Worm (Caenorhabditis elegans): ENCODE results near the gene metl-1.

DNA sequence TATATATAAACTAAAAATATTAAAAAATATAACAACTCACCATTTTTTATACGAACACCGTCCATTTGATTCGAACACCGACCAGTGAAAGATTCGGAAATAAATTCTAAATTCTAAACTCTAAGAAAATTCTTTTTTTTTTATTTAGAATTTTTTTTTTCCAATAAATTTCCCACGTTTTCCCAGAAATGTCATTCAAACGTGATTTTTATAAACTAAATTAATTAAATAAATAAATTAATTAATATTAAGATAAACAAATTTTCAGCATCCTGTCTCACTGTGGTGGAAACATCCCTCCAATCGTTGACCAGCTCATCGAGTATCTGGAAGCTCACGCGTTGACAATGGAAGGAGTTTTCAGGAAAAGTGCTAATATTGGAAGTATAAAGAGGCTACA lies 5.8 kb downstream of the metl-1 start, which contains the start of gene klp-17:
- no peak for TF ChIP-seq ref-2 (tag; optimal IDR thresholded peaks at IDR 0.05)
- TF ChIP-seq npax-4 (tag; optimal IDR thresholded peaks at IDR 0.05) = no peak
- TF ChIP-seq elt-2 (tag; optimal IDR thresholded peaks at IDR 0.05) = no peak
- no peak for TF ChIP-seq ceh-31 (tag; optimal IDR thresholded peaks at IDR 0.05)
- no peak for TF ChIP-seq ama-1 (optimal IDR thresholded peaks at IDR 0.05)
- TF ChIP-seq rnt-1 (tag; optimal IDR thresholded peaks at IDR 0.05) = no peak
- no peak for TF ChIP-seq hlh-15 (tag; optimal IDR thresholded peaks at IDR 0.05)
- TF ChIP-seq hlh-30 (tag; optimal IDR thresholded peaks at IDR 0.05; ENCODE audit: insufficient read depth) = no peak
- TF ChIP-seq che-1 (tag; optimal IDR thresholded peaks at IDR 0.05) = no peak
- TF ChIP-seq ets-4 (tag; optimal IDR thresholded peaks at IDR 0.05) = no peak
- no peak for TF ChIP-seq dve-1 (tag; optimal IDR thresholded peaks at IDR 0.05)
- no peak for TF ChIP-seq hlh-8 (tag; optimal IDR thresholded peaks at IDR 0.05)
- no peak for TF ChIP-seq pha-4 (tag; optimal IDR thresholded peaks at IDR 0.05)

Measured in whole organism, late embryonic.